Worm (Caenorhabditis elegans) whole organism, L3 larva: ENCODE data around the gene R02F11.1.

ENCODE experiments used
- R02D3.7 ChIP-seq: fragments of 150-350 bp; optimal IDR thresholded peaks from 2 replicates; lab custom pipeline; 2014; ENCODE audit warnings: missing biosample characterization, missing genetic modification characterization
- lin-39 ChIP-seq: fragments of 150-350 bp; optimal IDR thresholded peaks from 2 replicates; lab custom pipeline; 2018; ENCODE audit warnings: missing biosample characterization, missing genetic modification reagents, missing genetic modification characterization
- mdl-1 ChIP-seq: fragments of 150-350 bp; optimal IDR thresholded peaks from 2 replicates; lab custom pipeline; 2014; ENCODE audit warnings: missing biosample characterization, missing genetic modification characterization
- pqm-1 ChIP-seq: fragments of 150-350 bp; optimal IDR thresholded peaks from 2 replicates; lab custom pipeline; 2017; ENCODE audit warnings: missing biosample characterization, missing genetic modification characterization, inconsistent platforms
- snpc-4 ChIP-seq: fragments of 150-350 bp; optimal IDR thresholded peaks from 2 replicates; lab custom pipeline; 2014; ENCODE audit warnings: missing biosample characterization, missing genetic modification characterization
- zag-1 ChIP-seq: fragments of 150-350 bp; optimal IDR thresholded peaks from 2 replicates; lab custom pipeline; 2014; ENCODE audit warnings: missing biosample characterization, missing genetic modification characterization
- ztf-11 ChIP-seq: fragments of 150-350 bp; optimal IDR thresholded peaks from 2 replicates; lab custom pipeline; 2014; ENCODE audit warnings: missing biosample characterization, missing genetic modification characterization

DNA sequence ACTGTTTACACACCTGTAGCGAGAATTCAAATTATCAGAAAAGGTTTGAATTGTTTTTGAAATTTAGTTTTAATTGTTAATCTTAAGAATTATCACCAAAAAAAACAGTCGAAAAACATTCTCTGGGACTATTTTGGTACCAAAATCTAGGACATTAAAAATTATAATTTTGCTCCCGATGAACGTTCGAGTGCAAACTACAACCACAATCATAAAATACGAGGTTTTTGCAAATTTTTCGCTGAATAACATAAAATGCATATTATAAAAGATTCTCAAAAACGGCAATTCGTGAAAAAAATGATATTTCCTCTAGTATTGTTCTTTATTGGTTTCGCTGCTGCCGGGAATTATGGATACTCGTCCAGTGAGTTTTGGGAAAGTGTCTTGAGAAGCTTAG lies 10.5 kb upstream of the R02F11.1 start, which contains the start of gene R02F11.12:
- TF ChIP-seq snpc-4 (tag; lab: Kevin White, UChicago) (no peak), lin-39 (tag; lab: Kevin White, UChicago) (no peak), mdl-1 (tag; lab: Kevin White, UChicago) (no peak), pqm-1 (no peak), ztf-11 (tag; lab: Kevin White, UChicago) (no peak), zag-1 (no peak), R02D3.7 (tag; lab: Kevin White, UChicago) (no peak)
